Fruit fly (Drosophila melanogaster): Measurements from ENCODE around the gene AsnRS.

- TF ChIP-seq CG13204 (GFP tag; optimal IDR thresholded peaks at IDR 0.05), result peak; percentile 78
- peak; percentile 26 for TF ChIP-seq CG14655 (GFP tag; optimal IDR thresholded peaks at IDR 0.05)
- peak; percentile 80 for TF ChIP-seq EcR (GFP tag; optimal IDR thresholded peaks at IDR 0.05)
- no peak for TF ChIP-seq Ets98B (GFP tag; IDR thresholded peaks at IDR 0.05)
- 0 out of 2 replicates have a peak, but pooled peaks have one; percentile 41 for TF ChIP-seq CG12605 (GFP tag; IDR thresholded peaks at IDR 0.05)
- TF ChIP-seq CG32121 (GFP tag; IDR thresholded peaks at IDR 0.05), result no peak
- TF ChIP-seq CG8301 (tag; optimal IDR thresholded peaks at IDR 0.05), result no peak
- TF ChIP-seq CG10348 (GFP tag; IDR thresholded peaks at IDR 0.05), result no peak
- TF ChIP-seq fd96Ca (GFP tag; IDR thresholded peaks at IDR 0.05), result peak; percentile 60; the same call in 2 of the 3 replicates
- peak; percentile 0 for TF ChIP-seq CG17806 (tag; optimal IDR thresholded peaks at IDR 0.05)
- TF ChIP-seq Snoo (tag; optimal IDR thresholded peaks at IDR 0.05), result no peak
- TF ChIP-seq D1 (tag; optimal IDR thresholded peaks at IDR 0.05), result no peak
- TF ChIP-seq gl (tag; optimal IDR thresholded peaks at IDR 0.05), result peak; percentile 59
- TF ChIP-seq rn (GFP tag; IDR thresholded peaks at IDR 0.05), result no peak
These were observed 12.4 kb upstream of the AsnRS start for dm6 chr2L:19144115-19144514.
